Worm (Caenorhabditis elegans) whole organism, midembryonic: ENCODE results near the gene ensh-1.

Source experiments
- T22C8.4 ChIP-seq: fragments of 200-800 bp; sonication (Bioruptor generic); IDR thresholded peaks from 2 replicates; pipeline ENCODE4 v1.3.6; 2022; ENCODE audit warnings: missing genetic modification characterization, missing compliant biosample characterization
- cog-1 ChIP-seq: sonication (generic microtip); optimal IDR thresholded peaks from 2 replicates; lab custom pipeline; 2016; ENCODE audit warnings: missing genetic modification characterization, missing compliant biosample characterization
- flt-1 ChIP-seq: fragments of 200-800 bp; sonication (Bioruptor generic); IDR thresholded peaks from 2 replicates; pipeline ENCODE4 v1.3.6; 2022; ENCODE audit warnings: missing genetic modification characterization, missing compliant biosample characterization
- klf-2 ChIP-seq: fragments of 200-800 bp; sonication (Bioruptor generic); conservative IDR thresholded peaks from 2 replicates; pipeline ENCODE4 v1.3.6; 2022; ENCODE audit warnings: missing genetic modification reagents, missing genetic modification characterization, missing compliant biosample characterization
- med-1 ChIP-seq: sonication (generic microtip); optimal IDR thresholded peaks from 2 replicates; lab custom pipeline; 2017; ENCODE audit warnings: missing genetic modification characterization, mild to moderate bottlenecking, missing compliant biosample characterization, antibody characterized with exemption, missing genetic modification reagents; ENCODE audit not compliant: insufficient read depth
- ref-1 ChIP-seq: fragments of 200-800 bp; sonication (Bioruptor generic); conservative IDR thresholded peaks from 2 replicates; pipeline ENCODE4 v1.3.6; 2022; ENCODE audit warnings: missing genetic modification reagents, missing genetic modification characterization, missing compliant biosample characterization
- ztf-23 ChIP-seq: fragments of 200-800 bp; sonication (Bioruptor generic); IDR thresholded peaks from 2 replicates; pipeline ENCODE4 v1.3.6; 2022; ENCODE audit warnings: missing genetic modification reagents, missing genetic modification characterization, missing compliant biosample characterization
- ztf-29 ChIP-seq: fragments of 200-800 bp; sonication (Bioruptor generic); IDR thresholded peaks from 2 replicates; pipeline ENCODE4 v1.3.6; 2022; ENCODE audit warnings: missing genetic modification reagents, missing genetic modification characterization, missing compliant biosample characterization

DNA sequence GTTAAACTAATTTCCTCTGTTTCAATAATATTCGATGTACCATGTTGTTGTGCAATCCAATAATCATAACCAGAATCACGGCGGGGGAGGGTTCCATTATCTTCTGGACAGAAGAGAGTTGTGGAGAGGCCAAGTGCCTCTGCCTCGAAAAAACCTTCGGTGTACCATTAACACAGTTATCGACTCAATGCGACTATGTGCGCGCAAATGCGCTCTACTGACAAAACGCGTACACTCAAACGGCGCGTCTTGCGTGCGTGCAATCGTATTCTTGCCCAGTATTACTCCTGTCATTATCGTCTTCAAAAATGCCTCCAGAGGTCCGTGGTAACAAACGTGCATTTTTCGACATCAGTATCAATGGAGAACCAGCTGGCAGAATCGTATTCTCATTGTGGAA lies 5.9 kb downstream of the ensh-1 start, which contains the start of gene cyn-8:
- TF ChIP-seq ref-1 (no peak), ztf-29 (no peak), T22C8.4 (GFP tag; lab: Robert Waterston, UW) (no peak), flt-1 (GFP tag; lab: Robert Waterston, UW) (no peak), cog-1 (no peak), klf-2 (GFP tag; lab: Robert Waterston, UW) (no peak), med-1 (GFP tag; lab: Kevin White, UChicago) (no peak), ztf-23 (GFP tag; lab: Robert Waterston, UW) (no peak)
